Fruit fly (Drosophila melanogaster): Measurements from ENCODE around the gene Cyp6d5.
A peak's percentile ranks its signal among the peaks of the same experiment; 100 is the strongest.

Gene Cyp6d5

dm6 chr3R:14006893-14007255 lies 22.2 kb upstream of the Cyp6d5 start (continued):
- TF ChIP-seq dmrt11E (tag; optimal IDR thresholded peaks at IDR 0.05) (no peak), CG18599 (GFP tag; optimal IDR thresholded peaks at IDR 0.05) (peak; percentile 30), shn (GFP tag; optimal IDR thresholded peaks at IDR 0.05) (no peak), CG10366 (GFP tag; IDR thresholded peaks at IDR 0.05) (no peak), Hsf (GFP tag; optimal IDR thresholded peaks at IDR 0.05) (no peak), CG18011 (GFP tag; optimal IDR thresholded peaks at IDR 0.05) (no peak), CG2678 (tag; optimal IDR thresholded peaks at IDR 0.05) (peak; percentile 25), CG11504 (tag; optimal IDR thresholded peaks at IDR 0.05) (peak; percentile 11), Drgx (GFP tag; IDR thresholded peaks at IDR 0.05) (peak; percentile 6; the same call in 1 of the 2 replicates), CG9797 (GFP tag; optimal IDR thresholded peaks at IDR 0.05) (no peak), sqz (GFP tag; optimal IDR thresholded peaks at IDR 0.05) (no peak), Doc2 (GFP tag; IDR thresholded peaks at IDR 0.05) (no peak), E2f1 (GFP tag; IDR thresholded peaks at IDR 0.05) (no peak), CG9437 (GFP tag; optimal IDR thresholded peaks at IDR 0.05) (no peak), CG17802 (tag; optimal IDR thresholded peaks at IDR 0.05) (no peak), Hand (GFP tag; optimal IDR thresholded peaks at IDR 0.05) (no peak), B-H1 (GFP tag; IDR thresholded peaks at IDR 0.05) (no peak), CG4424 (GFP tag; optimal IDR thresholded peaks at IDR 0.05) (peak; percentile 10), Taf1 (GFP tag; IDR thresholded peaks at IDR 0.05) (no peak), dan (GFP tag; IDR thresholded peaks at IDR 0.05) (no peak)

dm6 chr3R:14007550-14007949 lies 21.5 kb upstream of the Cyp6d5 start:
- TF ChIP-seq mirr (GFP tag; optimal IDR thresholded peaks at IDR 0.05) (no peak), CG8924 (tag; optimal IDR thresholded peaks at IDR 0.05) (peak; percentile 3), CG30020 (tag; optimal IDR thresholded peaks at IDR 0.05) (no peak), CG32772 (GFP tag; IDR thresholded peaks at IDR 0.05) (no peak), CG31224 (GFP tag; IDR thresholded peaks at IDR 0.05) (no peak), kah (GFP tag; optimal IDR thresholded peaks at IDR 0.05) (no peak), tx (GFP tag; optimal IDR thresholded peaks at IDR 0.05) (no peak), unc-4 (GFP tag; IDR thresholded peaks at IDR 0.05; ENCODE audit: partially characterized antibody) (no peak), CG15479 (GFP tag; optimal IDR thresholded peaks at IDR 0.05) (no peak), CG11247 (GFP tag; IDR thresholded peaks at IDR 0.05) (no peak), Meics (GFP tag; optimal IDR thresholded peaks at IDR 0.05) (peak; percentile 3), gsb (GFP tag; IDR thresholded peaks at IDR 0.05) (no peak), CG1233 (GFP tag; optimal IDR thresholded peaks at IDR 0.05) (peak; percentile 20), Side (GFP tag; optimal IDR thresholded peaks at IDR 0.05) (no peak), Ptx1 (GFP tag; IDR thresholded peaks at IDR 0.05) (peak; percentile 36; the same call in 1 of the 2 replicates), CG4282 (GFP tag; optimal IDR thresholded peaks at IDR 0.05) (no peak), cato (GFP tag; optimal IDR thresholded peaks at IDR 0.05; ENCODE audit: borderline replicate concordance) (no peak), ab (GFP tag; optimal IDR thresholded peaks at IDR 0.05) (no peak), NFAT (GFP tag; IDR thresholded peaks at IDR 0.05) (no peak), CG10979 (tag; optimal IDR thresholded peaks at IDR 0.05) (peak; percentile 67), lov (optimal IDR thresholded peaks at IDR 0.05) (no peak), lov (GFP tag; IDR thresholded peaks at IDR 0.05) (no peak), Nf-YA (GFP tag; IDR thresholded peaks at IDR 0.05) (peak; percentile 41; the same call in 1 of the 2 replicates), CG1832 (GFP tag; optimal IDR thresholded peaks at IDR 0.05) (no peak), CG11723 (GFP tag; optimal IDR thresholded peaks at IDR 0.05) (no peak), CG6683 (GFP tag; optimal IDR thresholded peaks at IDR 0.05) (no peak), CG6689 (GFP tag; IDR thresholded peaks at IDR 0.05) (0 out of 2 replicates have a peak, but pooled peaks have one; percentile 21), CG30431 (GFP tag; optimal IDR thresholded peaks at IDR 0.05) (no peak), nau (GFP tag; optimal IDR thresholded peaks at IDR 0.05) (no peak), CG10209 (GFP tag; optimal IDR thresholded peaks at IDR 0.05) (no peak), crol (GFP tag; IDR thresholded peaks at IDR 0.05) (0 out of 2 replicates have a peak, but pooled peaks have one; percentile 7), Jarid2 (GFP tag; optimal IDR thresholded peaks at IDR 0.05) (peak; percentile 6)

All from whole organism, embryonic.